Worm (Caenorhabditis elegans) whole organism, mixed stage, embryonic: Measurements from ENCODE around the gene col-101.

Experiments
- blmp-1 ChIP-seq: fragments of 150-350 bp; optimal IDR thresholded peaks from 2 replicates; lab custom pipeline; 2014; ENCODE audit warnings: missing biosample characterization, missing genetic modification characterization
- mab-5 ChIP-seq: fragments of 150-350 bp; optimal IDR thresholded peaks from 2 replicates; lab custom pipeline; 2014; ENCODE audit warnings: missing biosample characterization, missing genetic modification characterization
- nhr-12 ChIP-seq: fragments of 150-350 bp; optimal IDR thresholded peaks from 2 replicates; lab custom pipeline; 2014; ENCODE audit warnings: missing biosample characterization, missing genetic modification characterization
- unc-62 ChIP-seq: fragments of 150-350 bp; optimal IDR thresholded peaks from 2 replicates; lab custom pipeline; 2014; ENCODE audit warnings: missing biosample characterization, missing genetic modification reagents, missing genetic modification characterization

- TF ChIP-seq nhr-12 (no peak), unc-62 (GFP tag; lab: Kevin White, UChicago) (no peak), blmp-1 (tag; lab: Kevin White, UChicago) (no peak), mab-5 (tag; lab: Kevin White, UChicago) (no peak)
Measured at ce11 chrIV:330523-330922, 3.7 kb upstream of the col-101 start, which contains the start of gene F18F11.4.
